Fruit fly (Drosophila melanogaster): ENCODE data around the gene Gba1a.

The Gba1a gene

dm6 chr3R:23669401-23670216, 30.8 kb upstream of the Gba1a start, which contains the start of gene CG31145 (continued):
- peak; percentile 99 for TF ChIP-seq CG6683 (GFP tag; optimal IDR thresholded peaks at IDR 0.05)
- TF ChIP-seq mirr (GFP tag; optimal IDR thresholded peaks at IDR 0.05): peak; percentile 97
- peak; percentile 92 for TF ChIP-seq CG7271 (tag; optimal IDR thresholded peaks at IDR 0.05)
- peak; percentile 99 for TF ChIP-seq CG10565 (GFP tag; optimal IDR thresholded peaks at IDR 0.05)
- TF ChIP-seq CG2889 (GFP tag; IDR thresholded peaks at IDR 0.05): peak; percentile 98
- TF ChIP-seq Optix (GFP tag; IDR thresholded peaks at IDR 0.05): peak; percentile 99
- peak; percentile 98 for TF ChIP-seq CG15601 (tag; optimal IDR thresholded peaks at IDR 0.05)
- peak; percentile 95 for TF ChIP-seq chm (GFP tag; IDR thresholded peaks at IDR 0.05)
- peak; percentile 99 for TF ChIP-seq CG32532 (GFP tag; IDR thresholded peaks at IDR 0.05)
- TF ChIP-seq bowl (GFP tag; IDR thresholded peaks at IDR 0.05): peak; percentile 95
- peak; percentile 99 for TF ChIP-seq ems (GFP tag; optimal IDR thresholded peaks at IDR 0.05)
- peak; percentile 99 for TF ChIP-seq CG3065 (GFP tag; optimal IDR thresholded peaks at IDR 0.05)
- TF ChIP-seq sd (tag; optimal IDR thresholded peaks at IDR 0.05): peak; percentile 98
- TF ChIP-seq CG12071 (GFP tag; optimal IDR thresholded peaks at IDR 0.05): peak; percentile 99
- peak; percentile 99 for TF ChIP-seq CG1529 (GFP tag; optimal IDR thresholded peaks at IDR 0.05)
- peak; percentile 100 for TF ChIP-seq fd96Cb (tag; optimal IDR thresholded peaks at IDR 0.05)
- TF ChIP-seq CG10462 (GFP tag; optimal IDR thresholded peaks at IDR 0.05): peak; percentile 99
- TF ChIP-seq MESR4 (GFP tag; optimal IDR thresholded peaks at IDR 0.05): peak; percentile 73
- peak; percentile 73 for TF ChIP-seq crol (GFP tag; IDR thresholded peaks at IDR 0.05)
- TF ChIP-seq zen2 (GFP tag; IDR thresholded peaks at IDR 0.05; ENCODE audit: partially characterized antibody): no peak
- peak; percentile 99 for TF ChIP-seq tap (tag; optimal IDR thresholded peaks at IDR 0.05)
- TF ChIP-seq yki (optimal IDR thresholded peaks at IDR 0.05): no peak
- peak; percentile 99 for TF ChIP-seq CG4617 (GFP tag; optimal IDR thresholded peaks at IDR 0.05; ENCODE audit: borderline replicate concordance)
- peak; percentile 92 for TF ChIP-seq E2f2 (GFP tag; IDR thresholded peaks at IDR 0.05)
- peak; percentile 100 for TF ChIP-seq CG7556 (GFP tag; optimal IDR thresholded peaks at IDR 0.05)
- peak; percentile 100 for TF ChIP-seq CG31441 (GFP tag; IDR thresholded peaks at IDR 0.05)
- TF ChIP-seq Sry-β (GFP tag; optimal IDR thresholded peaks at IDR 0.05): peak; percentile 73
- peak; percentile 65 for TF ChIP-seq CG15479 (GFP tag; optimal IDR thresholded peaks at IDR 0.05)
- TF ChIP-seq CG12942 (GFP tag; optimal IDR thresholded peaks at IDR 0.05): peak; percentile 99
- peak; percentile 100 for TF ChIP-seq CG18619 (GFP tag; optimal IDR thresholded peaks at IDR 0.05)
- TF ChIP-seq CG10543 (GFP tag; optimal IDR thresholded peaks at IDR 0.05): peak; percentile 99
- peak; percentile 100 for TF ChIP-seq dysf (GFP tag; IDR thresholded peaks at IDR 0.05)
- peak; percentile 99 for TF ChIP-seq phol (tag; optimal IDR thresholded peaks at IDR 0.05)
- TF ChIP-seq maf-S (GFP tag; optimal IDR thresholded peaks at IDR 0.05): peak; percentile 99
- no peak for TF ChIP-seq CG1832 (GFP tag; optimal IDR thresholded peaks at IDR 0.05)
- TF ChIP-seq CG9609 (GFP tag; optimal IDR thresholded peaks at IDR 0.05): peak; percentile 100
- TF ChIP-seq twi (tag; optimal IDR thresholded peaks at IDR 0.05): peak; percentile 98
- TF ChIP-seq Asciz (GFP tag; optimal IDR thresholded peaks at IDR 0.05): peak; percentile 100
- peak; percentile 92 for TF ChIP-seq CG1024 (GFP tag; IDR thresholded peaks at IDR 0.05)
- TF ChIP-seq zf30C (GFP tag; optimal IDR thresholded peaks at IDR 0.05): peak; percentile 95
- TF ChIP-seq CG32767 (GFP tag; IDR thresholded peaks at IDR 0.05): peak; percentile 99
- TF ChIP-seq insv (GFP tag; optimal IDR thresholded peaks at IDR 0.05): peak; percentile 76 to 83
- TF ChIP-seq HmgD (GFP tag; optimal IDR thresholded peaks at IDR 0.05): peak; percentile 99
- TF ChIP-seq CG6654 (GFP tag; optimal IDR thresholded peaks at IDR 0.05): peak; percentile 96
- TF ChIP-seq Sox100B (GFP tag; optimal IDR thresholded peaks at IDR 0.05): peak; percentile 100
- peak; percentile 98 for TF ChIP-seq Nf-YA (GFP tag; IDR thresholded peaks at IDR 0.05)
- peak; percentile 99 for TF ChIP-seq CG18262 (tag; optimal IDR thresholded peaks at IDR 0.05)
- TF ChIP-seq CG15073 (GFP tag; optimal IDR thresholded peaks at IDR 0.05): peak; percentile 90
- peak; percentile 99 for TF ChIP-seq tin (GFP tag; optimal IDR thresholded peaks at IDR 0.05)
